Fruit fly (Drosophila melanogaster) whole organism, embryonic: Measurements from ENCODE around the gene CG12310.

Experiments
- Aef1 ChIP-seq: fragments of 200-800 bp; sonication (Bioruptor generic); IDR thresholded peaks from 3 replicates; pipeline ENCODE4 v1.3.6; 2022; ENCODE audit warnings: missing biosample characterization, missing genetic modification characterization
- Bgb ChIP-seq: fragments of 200-800 bp; sonication (Bioruptor generic); IDR thresholded peaks from 2 replicates; pipeline ENCODE4 v1.3.6; 2022; ENCODE audit warnings: missing biosample characterization, missing genetic modification characterization; ENCODE audit not compliant: partially characterized antibody
- CG11398 ChIP-seq: fragments of 200-800 bp; sonication (Bioruptor generic); optimal IDR thresholded peaks from 2 replicates; lab custom pipeline; 2016; ENCODE audit warnings: missing biosample characterization, missing genetic modification characterization
- CG11456 ChIP-seq: fragments of 200-800 bp; sonication (Bioruptor generic); IDR thresholded peaks from 3 replicates; pipeline ENCODE4 v1.3.6; 2022; ENCODE audit warnings: missing biosample characterization, missing genetic modification characterization
- CG13894 ChIP-seq: fragments of 200-800 bp; sonication (Bioruptor generic); optimal IDR thresholded peaks from 3 replicates; lab custom pipeline; 2018; ENCODE audit warnings: missing biosample characterization, mild to moderate bottlenecking, missing genetic modification characterization, moderate library complexity
- CG17359 ChIP-seq: fragments of 200-800 bp; sonication (Bioruptor generic); optimal IDR thresholded peaks from 3 replicates; lab custom pipeline; 2018; ENCODE audit warnings: missing biosample characterization, mild to moderate bottlenecking, missing genetic modification characterization, moderate library complexity
- CG17385 ChIP-seq: fragments of 200-800 bp; sonication (Bioruptor generic); optimal IDR thresholded peaks from 3 replicates; lab custom pipeline; 2018; ENCODE audit warnings: missing biosample characterization, mild to moderate bottlenecking, missing genetic modification characterization
- CG1792 ChIP-seq: fragments of 200-800 bp; sonication (Bioruptor generic); optimal IDR thresholded peaks from 2 replicates; lab custom pipeline; 2016; ENCODE audit warnings: missing biosample characterization, missing genetic modification characterization
- CG2678 ChIP-seq: fragments of 200-800 bp; sonication (Bioruptor generic); optimal IDR thresholded peaks from 3 replicates; lab custom pipeline; 2019; ENCODE audit warnings: missing biosample characterization, mild to moderate bottlenecking, missing genetic modification characterization, moderate library complexity
- CG30431 ChIP-seq: fragments of 200-800 bp; sonication (Bioruptor generic); optimal IDR thresholded peaks from 2 replicates; lab custom pipeline; 2017; ENCODE audit warnings: missing biosample characterization, missing genetic modification characterization
- CG3407 ChIP-seq: fragments of 200-800 bp; sonication (Bioruptor generic); optimal IDR thresholded peaks from 2 replicates; lab custom pipeline; 2018; ENCODE audit warnings: missing biosample characterization, mild to moderate bottlenecking, missing genetic modification characterization
- CG3726 ChIP-seq: fragments of 200-800 bp; sonication (Bioruptor generic); IDR thresholded peaks from 3 replicates; pipeline ENCODE4, ENCODE4 v1.3.6; 2022; ENCODE audit warnings: missing biosample characterization, missing genetic modification characterization
- CG3847 ChIP-seq: fragments of 200-800 bp; sonication (Bioruptor generic); IDR thresholded peaks from 2 replicates; pipeline ENCODE4 v1.3.6; 2022; ENCODE audit warnings: missing biosample characterization, missing genetic modification characterization
- CG3995 ChIP-seq: fragments of 200-800 bp; sonication (Bioruptor generic); optimal IDR thresholded peaks from 3 replicates; lab custom pipeline; 2016; ENCODE audit warnings: missing biosample characterization, missing genetic modification characterization
- CG4282 ChIP-seq: fragments of 200-800 bp; sonication (Bioruptor generic); optimal IDR thresholded peaks from 2 replicates; lab custom pipeline; 2016; ENCODE audit warnings: missing biosample characterization, missing genetic modification characterization
- CG4328 ChIP-seq: fragments of 200-800 bp; sonication (Bioruptor generic); optimal IDR thresholded peaks from 3 replicates; lab custom pipeline; 2017; ENCODE audit warnings: missing biosample characterization, missing genetic modification reagents, missing genetic modification characterization
- CG6813 ChIP-seq: fragments of 200-800 bp; sonication (Bioruptor generic); optimal IDR thresholded peaks from 2 replicates; lab custom pipeline; 2017; ENCODE audit warnings: missing biosample characterization, missing genetic modification characterization, mild to moderate bottlenecking, moderate library complexity, missing genetic modification reagents
- CG7928 ChIP-seq: fragments of 200-800 bp; sonication (Bioruptor generic); optimal IDR thresholded peaks from 2 replicates; lab custom pipeline; 2017; ENCODE audit warnings: missing biosample characterization, mild to moderate bottlenecking, missing genetic modification characterization
- CG7987 ChIP-seq: fragments of 200-800 bp; sonication (Bioruptor generic); optimal IDR thresholded peaks from 2 replicates; lab custom pipeline; 2018; ENCODE audit warnings: missing biosample characterization, mild to moderate bottlenecking, missing genetic modification characterization, moderate library complexity
- CG8924 ChIP-seq: fragments of 200-800 bp; optimal IDR thresholded peaks from 3 replicates; lab custom pipeline; 2019; ENCODE audit warnings: missing biosample characterization, mild to moderate bottlenecking, missing genetic modification characterization, moderate library complexity
- CG9609 ChIP-seq: fragments of 200-800 bp; sonication (Bioruptor generic); optimal IDR thresholded peaks from 3 replicates; lab custom pipeline; 2016; ENCODE audit warnings: missing biosample characterization, missing genetic modification characterization
- CG9797 ChIP-seq: fragments of 200-800 bp; sonication (Bioruptor generic); optimal IDR thresholded peaks from 3 replicates; lab custom pipeline; 2018; ENCODE audit warnings: missing biosample characterization, mild to moderate bottlenecking, missing genetic modification characterization
- CoRest ChIP-seq: fragments of 200-800 bp; sonication (Bioruptor generic); optimal IDR thresholded peaks from 3 replicates; lab custom pipeline; 2018; ENCODE audit warnings: missing biosample characterization, mild to moderate bottlenecking, missing genetic modification characterization, moderate library complexity
- Dip2 ChIP-seq: fragments of 200-800 bp; sonication (Bioruptor generic); IDR thresholded peaks from 2 replicates; pipeline ENCODE4 v1.3.6; 2022; ENCODE audit warnings: missing biosample characterization, missing genetic modification characterization
- Gsc ChIP-seq: fragments of 200-800 bp; sonication (Bioruptor generic); IDR thresholded peaks from 2 replicates; pipeline ENCODE4 v1.3.6; 2022; ENCODE audit warnings: missing biosample characterization, missing genetic modification characterization
- Gug ChIP-seq: fragments of 200-800 bp; sonication (Bioruptor generic); IDR thresholded peaks from 4 replicates; pipeline ENCODE4 v1.3.6; 2022; ENCODE audit warnings: missing biosample characterization, missing genetic modification characterization
- H15 ChIP-seq: fragments of 200-800 bp; sonication (Bioruptor generic); IDR thresholded peaks from 3 replicates; pipeline ENCODE4 v1.3.6; 2022; ENCODE audit warnings: missing biosample characterization, missing genetic modification characterization
- HHEX ChIP-seq: fragments of 200-800 bp; sonication (Bioruptor generic); optimal IDR thresholded peaks from 3 replicates; lab custom pipeline; 2017; ENCODE audit warnings: missing biosample characterization, mild to moderate bottlenecking, missing genetic modification characterization, missing genetic modification reagents
- HmgD ChIP-seq: fragments of 200-800 bp; sonication (Bioruptor generic); optimal IDR thresholded peaks from 3 replicates; lab custom pipeline; 2016; ENCODE audit warnings: missing biosample characterization, missing genetic modification characterization
- MESR4 ChIP-seq: fragments of 200-800 bp; sonication (Bioruptor generic); optimal IDR thresholded peaks from 2 replicates; lab custom pipeline; 2018; ENCODE audit warnings: missing biosample characterization, mild to moderate bottlenecking, missing genetic modification characterization, moderate library complexity
- Max ChIP-seq: fragments of 200-800 bp; sonication (Bioruptor generic); optimal IDR thresholded peaks from 2 replicates; lab custom pipeline; 2016; ENCODE audit warnings: missing biosample characterization, mild to moderate bottlenecking, missing genetic modification characterization
- NC2α ChIP-seq: fragments of 200-800 bp; sonication (Bioruptor generic); optimal IDR thresholded peaks from 2 replicates; lab custom pipeline; 2016; ENCODE audit warnings: missing biosample characterization, missing genetic modification characterization
- NfI ChIP-seq: fragments of 200-800 bp; sonication (Bioruptor generic); optimal IDR thresholded peaks from 3 replicates; lab custom pipeline; 2018; ENCODE audit warnings: missing biosample characterization, mild to moderate bottlenecking, missing genetic modification characterization, moderate library complexity
- Scr ChIP-seq: fragments of 200-800 bp; sonication (Bioruptor generic); IDR thresholded peaks from 2 replicates; pipeline ENCODE4 v1.3.6; 2022; ENCODE audit warnings: missing biosample characterization, missing genetic modification characterization; ENCODE audit not compliant: partially characterized antibody
- Xrp1 ChIP-seq: fragments of 200-800 bp; sonication (Bioruptor generic); IDR thresholded peaks from 2 replicates; pipeline ENCODE4 v1.3.6; 2022; ENCODE audit warnings: missing biosample characterization, missing genetic modification characterization
- bcd ChIP-seq: fragments of 200-800 bp; sonication (Bioruptor generic); optimal IDR thresholded peaks from 2 replicates; lab custom pipeline; 2017; ENCODE audit warnings: missing biosample characterization, mild to moderate bottlenecking, missing genetic modification characterization
- cas ChIP-seq: fragments of 200-800 bp; sonication (Bioruptor generic); IDR thresholded peaks from 2 replicates; pipeline ENCODE4 v1.3.6; 2022; ENCODE audit warnings: missing biosample characterization, missing genetic modification characterization
- fd3F ChIP-seq: fragments of 200-800 bp; sonication (Bioruptor generic); optimal IDR thresholded peaks from 2 replicates; lab custom pipeline; 2018; ENCODE audit warnings: missing biosample characterization, mild to moderate bottlenecking, missing genetic modification characterization, moderate library complexity
- gsb ChIP-seq: fragments of 200-800 bp; sonication (Bioruptor generic); IDR thresholded peaks from 2 replicates; pipeline ENCODE4 v1.3.6; 2022; ENCODE audit warnings: missing biosample characterization, missing genetic modification characterization
- lmd ChIP-seq: fragments of 200-800 bp; sonication (Bioruptor generic); IDR thresholded peaks from 2 replicates; pipeline ENCODE4 v1.3.6; 2022; ENCODE audit warnings: missing biosample characterization, missing genetic modification characterization
- onecut ChIP-seq: fragments of 200-800 bp; sonication (Bioruptor generic); IDR thresholded peaks from 2 replicates; pipeline ENCODE4 v1.3.6; 2022; ENCODE audit warnings: missing biosample characterization, missing genetic modification characterization
- p53 ChIP-seq: fragments of 200-800 bp; sonication (Bioruptor generic); optimal IDR thresholded peaks from 2 replicates; lab custom pipeline; 2016; ENCODE audit warnings: missing biosample characterization, missing genetic modification characterization
- pb ChIP-seq: fragments of 200-800 bp; sonication (Bioruptor generic); optimal IDR thresholded peaks from 3 replicates; lab custom pipeline; 2016; ENCODE audit warnings: missing biosample characterization, missing genetic modification characterization
- pros ChIP-seq: fragments of 200-800 bp; sonication (Bioruptor generic); optimal IDR thresholded peaks from 3 replicates; lab custom pipeline; 2019; ENCODE audit warnings: missing biosample characterization, mild to moderate bottlenecking, missing genetic modification characterization, moderate library complexity
- psq ChIP-seq: fragments of 200-800 bp; sonication (Bioruptor generic); optimal IDR thresholded peaks from 2 replicates; lab custom pipeline; 2017; ENCODE audit warnings: missing biosample characterization, missing genetic modification characterization
- salm ChIP-seq: fragments of 200-800 bp; sonication (Bioruptor generic); optimal IDR thresholded peaks from 2 replicates; lab custom pipeline; 2018; ENCODE audit warnings: missing biosample characterization, mild to moderate bottlenecking, missing genetic modification characterization
- scrt ChIP-seq: fragments of 200-800 bp; sonication (Bioruptor generic); optimal IDR thresholded peaks from 2 replicates; lab custom pipeline; 2018; ENCODE audit warnings: missing biosample characterization, mild to moderate bottlenecking, missing genetic modification characterization, moderate library complexity
- sd ChIP-seq: fragments of 200-800 bp; sonication (Bioruptor generic); optimal IDR thresholded peaks from 3 replicates; lab custom pipeline; 2018; ENCODE audit warnings: missing biosample characterization, mild to moderate bottlenecking, missing genetic modification characterization, moderate library complexity
- shn ChIP-seq: fragments of 200-800 bp; sonication (Bioruptor generic); optimal IDR thresholded peaks from 3 replicates; lab custom pipeline; 2016; ENCODE audit warnings: missing biosample characterization, missing genetic modification characterization
- tap ChIP-seq: fragments of 200-800 bp; optimal IDR thresholded peaks from 3 replicates; lab custom pipeline; 2019; ENCODE audit warnings: missing biosample characterization, mild to moderate bottlenecking, missing genetic modification characterization, moderate library complexity
- vfl ChIP-seq: fragments of 200-800 bp; sonication (Bioruptor generic); optimal IDR thresholded peaks from 2 replicates; lab custom pipeline; 2016; ENCODE audit warnings: missing biosample characterization, missing genetic modification characterization

The CG12310 gene

dm6 chr3L:15097878-15098520 lies 47.4 kb upstream of the CG12310 start, which contains the start of gene Ctps (continued):
- TF ChIP-seq H15 (GFP tag; lab: Robert Waterston, UW) (no peak), fd3F (GFP tag; lab: Kevin White, UChicago) (no peak), CG9609 (GFP tag; lab: Kevin White, UChicago) (no peak), CG9797 (GFP tag; lab: Kevin White, UChicago) (peak; percentile 65), HHEX (GFP tag; lab: Kevin White, UChicago) (peak; percentile 4), pb (GFP tag; lab: Kevin White, UChicago) (no peak), CG3995 (GFP tag; lab: Kevin White, UChicago) (peak; percentile 31), vfl (GFP tag; lab: Kevin White, UChicago) (no peak), CG3847 (no peak), CG11456 (no peak), CG3726 (GFP tag; lab: Robert Waterston, UW) (no peak), CG11398 (GFP tag; lab: Kevin White, UChicago) (no peak), Dip2 (GFP tag; lab: Robert Waterston, UW) (no peak), scrt (no peak), NfI (GFP tag; lab: Kevin White, UChicago) (peak; percentile 45), tap (tag; lab: Kevin White, UChicago) (no peak), Gug (no peak), pros (no peak), CG6813 (no peak), Gsc (GFP tag; lab: Robert Waterston, UW) (no peak), Max (peak; percentile 55), CG17385 (GFP tag; lab: Kevin White, UChicago) (no peak), Aef1 (no peak), shn (peak; percentile 23), CG8924 (no peak), cas (no peak), NC2α (GFP tag; lab: Kevin White, UChicago) (no peak), CG4282 (no peak), p53 (GFP tag; lab: Kevin White, UChicago) (no peak), CG7987 (GFP tag; lab: Kevin White, UChicago) (no peak), CG30431 (GFP tag; lab: Kevin White, UChicago) (no peak), bcd (GFP tag; lab: Kevin White, UChicago) (no peak), Bgb (no peak), Xrp1 (0 out of 2 replicates have a peak, but pooled peaks have one; percentile 12), CG2678 (tag; lab: Kevin White, UChicago) (no peak), psq (GFP tag; lab: Kevin White, UChicago) (no peak), CG3407 (no peak), CG7928 (no peak), sd (tag; lab: Kevin White, UChicago) (no peak), gsb (GFP tag; lab: Robert Waterston, UW) (no peak), CG4328 (GFP tag; lab: Kevin White, UChicago) (no peak), salm (no peak), CG13894 (tag; lab: Kevin White, UChicago) (no peak), CG17359 (tag; lab: Kevin White, UChicago) (peak; percentile 34), onecut (GFP tag; lab: Robert Waterston, UW) (no peak), lmd (GFP tag; lab: Robert Waterston, UW) (no peak), CoRest (tag; lab: Kevin White, UChicago) (peak; percentile 4), MESR4 (GFP tag; lab: Kevin White, UChicago) (peak; percentile 65), HmgD (GFP tag; lab: Kevin White, UChicago) (no peak), Scr (GFP tag; lab: Robert Waterston, UW) (no peak), CG1792 (GFP tag; lab: Kevin White, UChicago) (no peak)
